Fruit fly (Drosophila melanogaster) whole organism, embryonic: ENCODE measurements around the gene spidey.
A peak's percentile ranks its signal among the peaks of the same experiment; 100 is the strongest.

Source experiments
- B-H2 ChIP-seq: fragments of 200-800 bp; sonication (Bioruptor generic); optimal IDR thresholded peaks from 2 replicates; lab custom pipeline; 2018; ENCODE audit warnings: missing biosample characterization, mild to moderate bottlenecking, missing genetic modification characterization
- CG10147 ChIP-seq: fragments of 200-800 bp; sonication (Bioruptor generic); optimal IDR thresholded peaks from 2 replicates; lab custom pipeline; 2019; ENCODE audit warnings: missing biosample characterization, mild to moderate bottlenecking, missing genetic modification characterization, moderate library complexity
- CG10274 ChIP-seq: fragments of 200-800 bp; sonication (Bioruptor generic); optimal IDR thresholded peaks from 3 replicates; lab custom pipeline; 2017; ENCODE audit warnings: missing biosample characterization, mild to moderate bottlenecking, missing genetic modification characterization
- CG13894 ChIP-seq: fragments of 200-800 bp; sonication (Bioruptor generic); optimal IDR thresholded peaks from 3 replicates; lab custom pipeline; 2018; ENCODE audit warnings: missing biosample characterization, mild to moderate bottlenecking, missing genetic modification characterization, moderate library complexity
- CG15073 ChIP-seq: fragments of 200-800 bp; sonication (Bioruptor generic); optimal IDR thresholded peaks from 2 replicates; lab custom pipeline; 2016; ENCODE audit warnings: missing biosample characterization, missing genetic modification characterization
- CG15696 ChIP-seq: fragments of 200-800 bp; sonication (Bioruptor generic); optimal IDR thresholded peaks from 2 replicates; lab custom pipeline; 2019; ENCODE audit warnings: missing biosample characterization, mild to moderate bottlenecking, missing genetic modification characterization, moderate library complexity
- CG16779 ChIP-seq: fragments of 200-800 bp; sonication (Bioruptor generic); IDR thresholded peaks from 2 replicates; pipeline ENCODE4 v1.3.6; 2022; ENCODE audit warnings: missing biosample characterization, missing genetic modification characterization
- CG18011 ChIP-seq: fragments of 200-800 bp; sonication (Bioruptor generic); optimal IDR thresholded peaks from 2 replicates; lab custom pipeline; 2017; ENCODE audit warnings: missing biosample characterization, missing genetic modification characterization, mild to moderate bottlenecking, moderate library complexity, missing genotype
- CG18599 ChIP-seq: fragments of 200-800 bp; sonication (Bioruptor generic); optimal IDR thresholded peaks from 3 replicates; lab custom pipeline; 2017; ENCODE audit warnings: missing biosample characterization, missing genetic modification characterization, mild to moderate bottlenecking, moderate library complexity, missing genetic modification reagents
- CG31224 ChIP-seq: fragments of 200-800 bp; sonication (Bioruptor generic); IDR thresholded peaks from 2 replicates; pipeline ENCODE4 v1.3.6; 2022; ENCODE audit warnings: missing biosample characterization, missing genetic modification characterization
- CG32767 ChIP-seq: fragments of 200-800 bp; sonication (Bioruptor generic); IDR thresholded peaks from 2 replicates; pipeline ENCODE4 v1.3.6; 2022; ENCODE audit warnings: missing biosample characterization, missing genetic modification characterization
- CG3838 ChIP-seq: fragments of 200-800 bp; sonication (Bioruptor generic); optimal IDR thresholded peaks from 3 replicates; lab custom pipeline; 2016; ENCODE audit warnings: missing biosample characterization, missing genetic modification characterization
- CG3847 ChIP-seq: fragments of 200-800 bp; sonication (Bioruptor generic); IDR thresholded peaks from 2 replicates; pipeline ENCODE4 v1.3.6; 2022; ENCODE audit warnings: missing biosample characterization, missing genetic modification characterization
- CG42726 ChIP-seq: fragments of 200-800 bp; sonication (Bioruptor generic); IDR thresholded peaks from 2 replicates; pipeline ENCODE4 v1.3.6; 2022; ENCODE audit warnings: missing biosample characterization, missing genetic modification characterization; ENCODE audit not compliant: partially characterized antibody
- CG4854 ChIP-seq: fragments of 200-800 bp; sonication (Bioruptor generic); optimal IDR thresholded peaks from 2 replicates; lab custom pipeline; 2016; ENCODE audit warnings: missing biosample characterization, missing genetic modification characterization, inconsistent platforms
- CG8924 ChIP-seq: fragments of 200-800 bp; optimal IDR thresholded peaks from 3 replicates; lab custom pipeline; 2019; ENCODE audit warnings: missing biosample characterization, mild to moderate bottlenecking, missing genetic modification characterization, moderate library complexity
- CTCF ChIP-seq: fragments of 200-800 bp; sonication (Bioruptor generic); optimal IDR thresholded peaks from 2 replicates; lab custom pipeline; 2017; ENCODE audit warnings: missing biosample characterization, mild to moderate bottlenecking, missing genetic modification characterization, moderate library complexity
- CoRest ChIP-seq: fragments of 200-800 bp; sonication (Bioruptor generic); optimal IDR thresholded peaks from 3 replicates; lab custom pipeline; 2018; ENCODE audit warnings: missing biosample characterization, mild to moderate bottlenecking, missing genetic modification characterization, moderate library complexity
- Dfd ChIP-seq, 2 experiments: fragments of >200 bp; optimal IDR thresholded peaks; 2 replicates each; lab custom pipeline; 2017; ENCODE audit warnings: missing biosample characterization in 2 of 2, missing genetic modification characterization in 2 of 2
- Dip2 ChIP-seq: fragments of 200-800 bp; sonication (Bioruptor generic); IDR thresholded peaks from 2 replicates; pipeline ENCODE4 v1.3.6; 2022; ENCODE audit warnings: missing biosample characterization, missing genetic modification characterization
- Drgx ChIP-seq: fragments of 200-800 bp; sonication (Bioruptor generic); IDR thresholded peaks from 2 replicates; pipeline ENCODE4 v1.3.6; 2022; ENCODE audit warnings: missing biosample characterization, missing genetic modification characterization
- HLH4C ChIP-seq: fragments of 200-800 bp; sonication (Bioruptor generic); IDR thresholded peaks from 3 replicates; pipeline ENCODE4 v1.3.6; 2022; ENCODE audit warnings: missing biosample characterization, missing genetic modification characterization; ENCODE audit not compliant: partially characterized antibody
- Hr3 ChIP-seq: fragments of 200-800 bp; sonication (Bioruptor generic); optimal IDR thresholded peaks from 3 replicates; lab custom pipeline; 2016; ENCODE audit warnings: missing biosample characterization, missing genetic modification characterization
- Lpt ChIP-seq: fragments of >200 bp; optimal IDR thresholded peaks from 2 replicates; lab custom pipeline; 2018; ENCODE audit warnings: missing biosample characterization, missing genetic modification characterization
- Neu2 ChIP-seq: fragments of 200-800 bp; sonication (Bioruptor generic); optimal IDR thresholded peaks from 3 replicates; lab custom pipeline; 2016; ENCODE audit warnings: missing biosample characterization, missing genetic modification characterization, borderline replicate concordance
- NfI ChIP-seq: fragments of 200-800 bp; sonication (Bioruptor generic); optimal IDR thresholded peaks from 3 replicates; lab custom pipeline; 2018; ENCODE audit warnings: missing biosample characterization, mild to moderate bottlenecking, missing genetic modification characterization, moderate library complexity
- Pdp1 ChIP-seq, 2 experiments: fragments of 200-800 bp; sonication (Bioruptor generic); optimal IDR thresholded peaks; 3 replicates each; lab custom pipeline; 2016; ENCODE audit warnings: missing biosample characterization in 2 of 2, missing genetic modification characterization in 2 of 2, mild to moderate bottlenecking in 1 of 2, moderate library complexity in 1 of 2
- Poxn ChIP-seq: fragments of 200-800 bp; sonication (Bioruptor generic); IDR thresholded peaks from 2 replicates; pipeline ENCODE4 v1.3.6; 2022; ENCODE audit warnings: missing biosample characterization, missing genetic modification characterization
- Ptx1 ChIP-seq: fragments of 200-800 bp; sonication (Bioruptor generic); IDR thresholded peaks from 2 replicates; pipeline ENCODE4 v1.3.6; 2022; ENCODE audit warnings: missing biosample characterization, missing genetic modification characterization
- Usf ChIP-seq: fragments of 200-800 bp; sonication (Bioruptor generic); optimal IDR thresholded peaks from 2 replicates; lab custom pipeline; 2017; ENCODE audit warnings: missing genotype, missing biosample characterization, missing genetic modification characterization
- Vsx1 ChIP-seq: fragments of 200-800 bp; sonication (Bioruptor generic); optimal IDR thresholded peaks from 2 replicates; lab custom pipeline; 2017; ENCODE audit warnings: missing biosample characterization, mild to moderate bottlenecking, missing genetic modification characterization, missing genetic modification reagents
- Xbp1 ChIP-seq: fragments of 200-800 bp; sonication (Bioruptor generic); optimal IDR thresholded peaks from 3 replicates; lab custom pipeline; 2016; ENCODE audit warnings: missing biosample characterization, mild to moderate bottlenecking, missing genetic modification characterization
- ash1 ChIP-seq: fragments of 200-800 bp; sonication (Bioruptor generic); optimal IDR thresholded peaks from 2 replicates; lab custom pipeline; 2018; ENCODE audit warnings: missing biosample characterization, mild to moderate bottlenecking, missing genetic modification characterization
- bsh ChIP-seq, 2 experiments: fragments of 200-800 bp; sonication (Bioruptor generic); optimal IDR thresholded peaks; 2 replicates each; lab custom pipeline; 2017 to 2018; ENCODE audit warnings: mild to moderate bottlenecking in 2 of 2, missing biosample characterization in 2 of 2, missing genetic modification characterization in 2 of 2, moderate library complexity in 1 of 2
- gce ChIP-seq: fragments of 200-800 bp; sonication (Bioruptor generic); IDR thresholded peaks from 3 replicates; pipeline ENCODE4 v1.3.6; 2022; ENCODE audit warnings: missing biosample characterization, missing genetic modification characterization
- mam ChIP-seq: fragments of 200-800 bp; sonication (Bioruptor generic); optimal IDR thresholded peaks from 3 replicates; lab custom pipeline; 2016; ENCODE audit warnings: missing biosample characterization, missing genetic modification characterization
- nom ChIP-seq: fragments of 200-800 bp; sonication (Bioruptor generic); optimal IDR thresholded peaks from 2 replicates; lab custom pipeline; 2017; ENCODE audit warnings: missing biosample characterization, missing genetic modification characterization, mild to moderate bottlenecking, moderate library complexity, missing genetic modification reagents
- onecut ChIP-seq: fragments of 200-800 bp; sonication (Bioruptor generic); IDR thresholded peaks from 2 replicates; pipeline ENCODE4 v1.3.6; 2022; ENCODE audit warnings: missing biosample characterization, missing genetic modification characterization
- pan ChIP-seq, 4 experiments: fragments of >200 bp in 3 of 4; fragments of 200-800 bp in 1 of 4; sonication (Bioruptor generic) in 1 of 4; optimal IDR thresholded peaks in 3 of 4; IDR thresholded peaks in 1 of 4; 2 replicates each; pipeline versions ENCODE4 v1.3.6 to Lab custom; 2017 to 2022; ENCODE audit warnings: missing biosample characterization in 2 of 4, missing genetic modification characterization in 2 of 4, mixed read lengths in 1 of 4
- peb ChIP-seq: fragments of 200-800 bp; sonication (Bioruptor generic); IDR thresholded peaks from 2 replicates; pipeline ENCODE4 v1.3.6; 2022; ENCODE audit warnings: missing biosample characterization, missing genetic modification characterization
- ranshi ChIP-seq: fragments of 200-800 bp; sonication (Bioruptor generic); IDR thresholded peaks from 2 replicates; pipeline ENCODE4 v1.3.6; 2022; ENCODE audit warnings: missing biosample characterization, missing genetic modification characterization
- repo ChIP-seq: fragments of 200-800 bp; sonication (Bioruptor generic); optimal IDR thresholded peaks from 2 replicates; lab custom pipeline; 2016; ENCODE audit warnings: missing biosample characterization, missing genetic modification characterization
- salm ChIP-seq: fragments of 200-800 bp; sonication (Bioruptor generic); optimal IDR thresholded peaks from 2 replicates; lab custom pipeline; 2018; ENCODE audit warnings: missing biosample characterization, mild to moderate bottlenecking, missing genetic modification characterization
- sqz ChIP-seq: fragments of 200-800 bp; sonication (Bioruptor generic); optimal IDR thresholded peaks from 3 replicates; lab custom pipeline; 2018; ENCODE audit warnings: missing biosample characterization, mild to moderate bottlenecking, missing genetic modification characterization
- sr ChIP-seq: fragments of 200-800 bp; sonication (Bioruptor generic); IDR thresholded peaks from 3 replicates; pipeline ENCODE4 v1.3.6; 2022; ENCODE audit warnings: missing biosample characterization, missing genetic modification characterization
- sug ChIP-seq: fragments of 200-800 bp; optimal IDR thresholded peaks from 2 replicates; lab custom pipeline; 2019; ENCODE audit warnings: missing biosample characterization, mild to moderate bottlenecking, missing genetic modification characterization, moderate library complexity
- tio ChIP-seq: fragments of 200-800 bp; sonication (Bioruptor generic); optimal IDR thresholded peaks from 2 replicates; lab custom pipeline; 2017; ENCODE audit warnings: missing biosample characterization, missing genetic modification characterization, inconsistent platforms
- zen2 ChIP-seq: fragments of 200-800 bp; sonication (Bioruptor generic); IDR thresholded peaks from 3 replicates; pipeline ENCODE4 v1.3.6; 2022; ENCODE audit warnings: missing biosample characterization, missing genetic modification characterization; ENCODE audit not compliant: partially characterized antibody

spidey gene

dm6 chrX:7908239-7909068 is at the start of gene spidey, which contains the start of gene dpr14 (continued):
- TF ChIP-seq Vsx1 (GFP tag; lab: Kevin White, UChicago): peak; percentile 82
- TF ChIP-seq CG15073: peak; percentile 59
- peak; percentile 63 for TF ChIP-seq nom (GFP tag; lab: Kevin White, UChicago)
- TF ChIP-seq HLH4C (GFP tag; lab: Robert Waterston, UW): peak; percentile 62; the same call in 2 of the 3 replicates
- peak; percentile 97 for TF ChIP-seq CG18599 (GFP tag; lab: Kevin White, UChicago)
- TF ChIP-seq CG8924 (tag; lab: Kevin White, UChicago): peak; percentile 93
- no peak for TF ChIP-seq Dfd (GFP tag; optimal IDR thresholded peaks at IDR 0.05; lab: Kevin White, UChicago)
- peak; percentile 88 for TF ChIP-seq mam (GFP tag; lab: Kevin White, UChicago)
- TF ChIP-seq peb: peak; percentile 78
- peak; percentile 42 for TF ChIP-seq CTCF (GFP tag; lab: Kevin White, UChicago)
- peak; percentile 91 for TF ChIP-seq NfI (GFP tag; lab: Kevin White, UChicago)
- TF ChIP-seq CG31224: peak; percentile 80
- TF ChIP-seq Dip2 (GFP tag; lab: Robert Waterston, UW): 0 out of 2 replicates have a peak, but pooled peaks have one; percentile 31
- TF ChIP-seq CG13894 (tag; lab: Kevin White, UChicago): peak; percentile 93
- peak; percentile 75; the same call in 1 of the 3 replicates for TF ChIP-seq gce
- TF ChIP-seq tio (GFP tag; lab: Kevin White, UChicago): no peak
- peak; percentile 71 for TF ChIP-seq CG18011 (GFP tag; lab: Kevin White, UChicago)
- TF ChIP-seq pan (optimal IDR thresholded peaks at IDR 0.05; lab: Kevin White, UChicago): no peak
- peak in 1 of 2 experiments; percentile 90 for TF ChIP-seq pan (GFP tag; optimal IDR thresholded peaks at IDR 0.05 in 1 of 2, IDR thresholded peaks at IDR 0.05 in 1 of 2)
- TF ChIP-seq salm (tag; lab: Kevin White, UChicago): peak; percentile 80
- TF ChIP-seq B-H2 (GFP tag; lab: Kevin White, UChicago): peak; percentile 90
- peak; percentile 90 for TF ChIP-seq Xbp1 (GFP tag; lab: Kevin White, UChicago)
- peak; percentile 64 for TF ChIP-seq Usf (GFP tag; lab: Kevin White, UChicago)
- peak; percentile 88 for TF ChIP-seq CG32767
- peak; percentile 87 for TF ChIP-seq onecut (GFP tag; lab: Robert Waterston, UW)
- peak; percentile 81 for TF ChIP-seq CG16779
- TF ChIP-seq CG15696 (tag; lab: Kevin White, UChicago): peak; percentile 68
- TF ChIP-seq CG4854 (GFP tag; lab: Kevin White, UChicago): peak; percentile 83
- TF ChIP-seq zen2 (GFP tag; lab: Robert Waterston, UW): no peak
- TF ChIP-seq Pdp1 (GFP tag; optimal IDR thresholded peaks at IDR 0.05; lab: Kevin White, UChicago): peak; percentile 88 to 98
- TF ChIP-seq CG10147: peak; percentile 84
- TF ChIP-seq repo (GFP tag; lab: Kevin White, UChicago): peak; percentile 74
- TF ChIP-seq bsh (GFP tag; optimal IDR thresholded peaks at IDR 0.05; lab: Kevin White, UChicago): peak; percentile 44 to 92
- TF ChIP-seq Ptx1: peak; percentile 93
- peak; percentile 90 for TF ChIP-seq Drgx (GFP tag; lab: Robert Waterston, UW)
- peak; percentile 88 for TF ChIP-seq CG3847
- peak; percentile 88 for TF ChIP-seq ranshi (GFP tag; lab: Robert Waterston, UW)
- TF ChIP-seq Poxn: peak; percentile 75
- TF ChIP-seq sr (GFP tag; lab: Robert Waterston, UW): peak; percentile 51; the same call in 1 of the 3 replicates
- no peak for TF ChIP-seq ash1 (GFP tag; lab: Kevin White, UChicago)
- peak; percentile 92 for TF ChIP-seq CoRest
- TF ChIP-seq Neu2 (GFP tag; lab: Kevin White, UChicago): peak; percentile 13
- peak; percentile 69 for TF ChIP-seq CG10274 (GFP tag; lab: Kevin White, UChicago)
- peak; percentile 95 for TF ChIP-seq sug (tag; lab: Kevin White, UChicago)
- TF ChIP-seq Lpt (GFP tag; lab: Kevin White, UChicago): no peak
- no peak for TF ChIP-seq CG42726 (GFP tag; lab: Robert Waterston, UW)
- peak; percentile 87 for TF ChIP-seq Hr3 (GFP tag; lab: Kevin White, UChicago)
- TF ChIP-seq CG3838 (GFP tag; lab: Kevin White, UChicago): peak; percentile 62
- peak; percentile 81 for TF ChIP-seq sqz (GFP tag; lab: Kevin White, UChicago)
